Worm (Caenorhabditis elegans): Measurements from ENCODE around the gene R53.4.
"Not testable (repeated sequence)": the region's sequence is repeated elsewhere in the genome, so short reads cannot be mapped to it uniquely, and the experiment has no call there.

Gene R53.4

DNA sequence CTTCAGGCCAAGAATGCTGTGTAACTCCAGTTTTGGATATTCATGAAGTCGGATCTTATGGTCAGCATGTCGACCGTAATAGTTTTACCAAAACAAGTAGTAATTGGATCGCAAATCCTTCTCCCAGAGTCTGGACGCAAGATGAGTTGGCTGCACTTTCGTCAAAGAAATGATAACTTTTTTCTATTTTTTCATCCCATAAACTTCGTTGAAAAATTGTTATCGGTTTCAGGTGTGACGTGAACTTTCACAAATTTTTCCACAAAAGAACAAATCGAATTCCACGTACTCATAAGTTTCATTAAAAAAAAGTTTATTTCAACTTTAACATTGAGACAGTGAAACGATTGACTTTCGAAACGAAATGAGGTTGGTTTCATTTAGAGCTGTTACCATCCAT is 40.1 kb upstream of the R53.4 start, which contains the start of gene ZK892.5:
TSS of gene ZK892.5 (plus strand) at position 301 of the 400 bp plus-strand sequence.
- TF ChIP-seq xbp-1 (tag; optimal IDR thresholded peaks at IDR 0.05) (no peak), efl-1 (optimal IDR thresholded peaks at IDR 0.05) (no peak), efl-1 (GFP tag; optimal IDR thresholded peaks at IDR 0.05 in 1 of 2) (no peak), blmp-1 (tag; optimal IDR thresholded peaks at IDR 0.05) (no peak), skn-1 (tag; optimal IDR thresholded peaks at IDR 0.05) (no peak), lir-3 (tag; optimal IDR thresholded peaks at IDR 0.05; ENCODE audit: poor library complexity) (no peak), ama-1 (optimal IDR thresholded peaks at IDR 0.05) (no peak), ztf-4 (tag; optimal IDR thresholded peaks at IDR 0.05) (no peak), alr-1 (tag; optimal IDR thresholded peaks at IDR 0.05; ENCODE audit: borderline replicate concordance) (no peak), ceh-82 (tag; optimal IDR thresholded peaks at IDR 0.05) (no peak), egl-13 (tag; optimal IDR thresholded peaks at IDR 0.05) (no peak), nhr-28 (tag; optimal IDR thresholded peaks at IDR 0.05) (no peak), nhr-237 (tag; optimal IDR thresholded peaks at IDR 0.05) (no peak)

DNA sequence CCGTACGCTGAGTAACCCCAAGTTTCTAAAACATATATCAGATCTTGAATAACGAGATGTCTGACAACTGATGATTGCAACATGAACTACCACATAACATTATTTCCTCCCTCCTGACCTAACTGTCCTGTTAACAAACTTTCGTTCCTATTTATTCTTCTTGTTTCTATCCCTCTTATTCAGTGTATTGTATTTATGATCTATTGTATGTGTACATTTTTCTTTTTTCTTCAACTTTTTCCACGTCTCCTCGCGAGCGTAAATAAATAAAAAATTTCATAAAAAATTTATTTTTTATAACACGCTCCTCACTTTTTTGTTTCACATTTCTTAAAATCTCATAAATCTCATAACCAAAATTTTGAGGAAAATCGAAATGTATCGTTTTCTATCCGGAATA is 38.4 kb upstream of the R53.4 start, which contains the start of gene ZK892.4:
TSS of gene ZK892.4 (plus strand) at position 301 of the 400 bp plus-strand sequence.
- TF ChIP-seq tbx-2, egl-13, aha-1 (tag; optimal IDR thresholded peaks at IDR 0.05): not testable (repeated sequence)

DNA sequence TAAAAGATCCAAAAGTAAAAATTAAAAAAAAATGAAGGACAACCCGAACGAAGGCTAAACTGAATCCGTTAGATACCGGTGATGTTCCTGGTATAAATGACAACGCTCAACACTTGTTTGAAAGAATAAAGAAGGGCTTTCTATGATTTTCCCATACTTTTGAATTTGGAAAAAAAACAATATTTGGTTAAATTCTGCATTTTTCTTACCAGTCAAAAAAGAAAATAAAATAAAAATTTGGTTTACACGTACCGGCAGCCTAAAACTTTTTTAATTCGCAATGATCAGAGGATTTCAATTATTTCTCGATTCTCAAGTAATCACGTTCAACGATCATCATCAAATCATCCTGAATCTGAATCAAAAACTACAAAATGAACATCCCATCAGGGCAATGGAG is 33.7 kb upstream of the R53.4 start, which contains the start of gene ZK892.3:
TSS of gene ZK892.3 (plus strand) at position 301 of the 400 bp plus-strand sequence.
- TF ChIP-seq mdl-1 (tag; optimal IDR thresholded peaks at IDR 0.05), result no peak
- TF ChIP-seq efl-1 (optimal IDR thresholded peaks at IDR 0.05), result no peak
- TF ChIP-seq efl-1 (GFP tag; optimal IDR thresholded peaks at IDR 0.05 in 1 of 2), result peak in 1 of 2 experiments; percentile 43
- no peak for TF ChIP-seq ceh-63 (GFP tag; optimal IDR thresholded peaks at IDR 0.05)

DNA sequence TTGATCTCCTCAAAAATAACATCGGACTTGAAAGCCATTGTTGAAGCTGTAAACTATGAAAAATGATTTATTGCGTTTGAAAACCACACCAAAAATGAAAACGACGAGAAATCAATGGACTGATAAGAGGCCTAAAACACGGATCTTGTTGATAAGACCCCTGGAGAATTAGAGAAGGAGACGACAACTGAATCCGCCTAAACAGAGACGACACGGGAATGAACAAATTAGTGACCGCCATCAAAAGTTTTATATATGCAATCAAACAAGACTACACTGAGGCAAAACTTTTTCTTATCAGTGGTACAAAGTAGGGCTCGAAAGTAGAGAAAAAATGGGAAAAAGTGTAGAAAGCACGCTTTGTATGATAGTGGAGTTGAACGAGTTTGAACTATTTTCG is 33.2 kb upstream of the R53.4 start, which contains the start of gene nlt-1:
TSS of gene nlt-1 (minus strand) at position 78 of the 400 bp plus-strand sequence.
- TF ChIP-seq unc-62 (GFP tag; optimal IDR thresholded peaks at IDR 0.05) (no peak), fkh-8 (tag; optimal IDR thresholded peaks at IDR 0.05) (no peak), nhr-84 (tag; optimal IDR thresholded peaks at IDR 0.05) (no peak), ceh-63 (GFP tag; optimal IDR thresholded peaks at IDR 0.05) (no peak), dsc-1 (tag; optimal IDR thresholded peaks at IDR 0.05) (no peak), unc-98 (GFP tag; IDR thresholded peaks at IDR 0.05) (no peak), nhr-11 (tag; optimal IDR thresholded peaks at IDR 0.05) (no peak), lin-14 (GFP tag; optimal IDR thresholded peaks at IDR 0.05) (no peak), nhr-90 (tag; optimal IDR thresholded peaks at IDR 0.05; ENCODE audit: poor library complexity) (peak; percentile 25), ceh-82 (tag; optimal IDR thresholded peaks at IDR 0.05) (no peak), nhr-12 (tag; optimal IDR thresholded peaks at IDR 0.05) (no peak), ces-1 (GFP tag; optimal IDR thresholded peaks at IDR 0.05) (no peak), hlh-4 (tag; optimal IDR thresholded peaks at IDR 0.05) (no peak), fos-1 (tag; optimal IDR thresholded peaks at IDR 0.05) (no peak), snpc-4 (tag; optimal IDR thresholded peaks at IDR 0.05) (no peak), zip-4 (GFP tag; optimal IDR thresholded peaks at IDR 0.05) (no peak), nhr-20 (tag; optimal IDR thresholded peaks at IDR 0.05) (peak; percentile 66), lsy-2 (tag; optimal IDR thresholded peaks at IDR 0.05) (peak in 1 of 2 experiments; percentile 31), mef-2 (tag; optimal IDR thresholded peaks at IDR 0.05) (no peak), unc-30 (tag; optimal IDR thresholded peaks at IDR 0.05) (no peak), sox-4 (tag; optimal IDR thresholded peaks at IDR 0.05) (no peak), ceh-8 (GFP tag; optimal IDR thresholded peaks at IDR 0.05) (no peak), ets-5 (GFP tag; IDR thresholded peaks at IDR 0.05) (no peak), unc-86 (tag; optimal IDR thresholded peaks at IDR 0.05) (no peak), tbx-2 (tag; optimal IDR thresholded peaks at IDR 0.05) (no peak), F16B12.6 (tag; optimal IDR thresholded peaks at IDR 0.05) (no peak), grh-1 (GFP tag; IDR thresholded peaks at IDR 0.05) (no peak), vab-15 (tag; optimal IDR thresholded peaks at IDR 0.05) (no peak), lin-35 (GFP tag; optimal IDR thresholded peaks at IDR 0.05) (peak in 1 of 2 experiments; percentile 58), nhr-237 (tag; optimal IDR thresholded peaks at IDR 0.05) (no peak), ceh-88 (GFP tag; IDR thresholded peaks at IDR 0.05) (no peak), skn-1 (tag; optimal IDR thresholded peaks at IDR 0.05) (no peak), C34B4.2 (tag; optimal IDR thresholded peaks at IDR 0.05) (no peak), fkh-10 (GFP tag; optimal IDR thresholded peaks at IDR 0.05) (no peak), lir-3 (tag; optimal IDR thresholded peaks at IDR 0.05; ENCODE audit: poor library complexity) (no peak), aha-1 (tag; optimal IDR thresholded peaks at IDR 0.05) (no peak), ceh-90 (tag; optimal IDR thresholded peaks at IDR 0.05) (no peak), blmp-1 (tag; optimal IDR thresholded peaks at IDR 0.05) (peak; percentile 60)

Data from whole organism, L1 larva.